Worm (Caenorhabditis elegans) whole organism, L2 larva: ENCODE results near the gene math-14.

Source experiments
- elt-1 ChIP-seq: fragments of 150-350 bp; optimal IDR thresholded peaks from 2 replicates; lab custom pipeline; 2014; ENCODE audit warnings: missing biosample characterization, missing genetic modification characterization
- lin-39 ChIP-seq: fragments of 150-350 bp; optimal IDR thresholded peaks from 2 replicates; lab custom pipeline; 2014; ENCODE audit warnings: missing biosample characterization, missing genetic modification reagents, missing genetic modification characterization
- skn-1 ChIP-seq: sonication (generic microtip); optimal IDR thresholded peaks from 2 replicates; lab custom pipeline; 2017; ENCODE audit warnings: missing biosample characterization, missing genetic modification characterization
- unc-62 ChIP-seq: fragments of 150-350 bp; optimal IDR thresholded peaks from 2 replicates; lab custom pipeline; 2014; ENCODE audit warnings: missing biosample characterization, missing genetic modification reagents, missing genetic modification characterization

DNA sequence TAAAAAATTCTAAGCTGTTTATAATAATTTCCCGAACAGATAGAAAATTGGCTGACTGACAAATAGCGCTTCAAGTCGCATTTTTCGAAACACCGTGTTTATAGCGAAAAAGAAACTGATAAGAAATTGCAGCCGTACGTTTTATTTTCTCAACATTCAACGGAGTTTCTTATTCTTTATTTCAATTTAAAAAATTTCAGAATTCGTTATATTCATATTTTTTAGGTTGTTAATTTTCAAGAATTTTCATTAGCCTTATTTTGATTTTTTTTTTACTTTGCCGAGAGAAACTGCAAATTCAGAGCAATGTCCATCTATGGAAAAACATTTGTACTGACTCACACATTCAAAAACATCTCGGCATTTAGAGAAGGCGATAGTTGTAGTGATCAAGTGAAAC lies 28.7 kb downstream of the math-14 start, which contains the start of gene C46F9.6:
- TF ChIP-seq skn-1 (tag; lab: Kevin White, UChicago): no peak
- TF ChIP-seq elt-1: no peak
- TF ChIP-seq lin-39 (tag; lab: Kevin White, UChicago): no peak
- no peak for TF ChIP-seq unc-62 (GFP tag; lab: Kevin White, UChicago)
